Fruit fly (Drosophila melanogaster): ENCODE measurements around the gene homer.

homer gene

dm6 chr2L:6751037-6751436 is 27.9 kb upstream of the homer start (continued):
- TF ChIP-seq CG32532 (GFP tag; IDR thresholded peaks at IDR 0.05) (0 out of 2 replicates have a peak, but pooled peaks have one; percentile 20), Drgx (GFP tag; IDR thresholded peaks at IDR 0.05) (0 out of 2 replicates have a peak, but pooled peaks have one; percentile 15), CG4854 (GFP tag; optimal IDR thresholded peaks at IDR 0.05) (no peak), Deaf1 (tag; optimal IDR thresholded peaks at IDR 0.05) (peak; percentile 31), CG9932 (GFP tag; IDR thresholded peaks at IDR 0.05) (peak; percentile 30; the same call in 1 of the 2 replicates), ci (GFP tag; IDR thresholded peaks at IDR 0.05) (no peak), Med (GFP tag) (peak; percentile 55), Nf-YA (GFP tag; IDR thresholded peaks at IDR 0.05) (no peak), Hr51 (GFP tag; optimal IDR thresholded peaks at IDR 0.05) (no peak), crol (GFP tag; IDR thresholded peaks at IDR 0.05) (peak; percentile 71), CG6175 (GFP tag; IDR thresholded peaks at IDR 0.05) (peak; percentile 92), Oli (tag; optimal IDR thresholded peaks at IDR 0.05) (no peak), cas (GFP tag; IDR thresholded peaks at IDR 0.05) (0 out of 2 replicates have a peak, but pooled peaks have one; percentile 26), CG10543 (GFP tag; optimal IDR thresholded peaks at IDR 0.05) (peak; percentile 86), Sox102F (GFP tag; optimal IDR thresholded peaks at IDR 0.05) (no peak), Dad (GFP tag; optimal IDR thresholded peaks at IDR 0.05) (no peak)

- TF ChIP-seq scrt (GFP tag; optimal IDR thresholded peaks at IDR 0.05) (no peak), CG18619 (GFP tag; optimal IDR thresholded peaks at IDR 0.05) (no peak), Hmr (GFP tag; optimal IDR thresholded peaks at IDR 0.05) (no peak), CG12104 (GFP tag; optimal IDR thresholded peaks at IDR 0.05) (no peak), pum (GFP tag; optimal IDR thresholded peaks at IDR 0.05) (no peak), CG9876 (GFP tag; optimal IDR thresholded peaks at IDR 0.05) (no peak), CG30020 (tag; optimal IDR thresholded peaks at IDR 0.05) (no peak), Mrtf (GFP tag; IDR thresholded peaks at IDR 0.05) (no peak), Oaz (GFP tag; IDR thresholded peaks at IDR 0.05) (no peak), esg (GFP tag; conservative IDR thresholded peaks at IDR 0.05) (no peak), CG7372 (GFP tag; IDR thresholded peaks at IDR 0.05) (no peak), CG15269 (tag; optimal IDR thresholded peaks at IDR 0.05) (no peak), dan (GFP tag; IDR thresholded peaks at IDR 0.05) (no peak), ttk (GFP tag; IDR thresholded peaks at IDR 0.05) (no peak), run (tag; optimal IDR thresholded peaks at IDR 0.05) (no peak), CG1647 (GFP tag; optimal IDR thresholded peaks at IDR 0.05) (no peak), Dad (GFP tag; optimal IDR thresholded peaks at IDR 0.05) (no peak), Atf6 (GFP tag; IDR thresholded peaks at IDR 0.05) (no peak)
Measured at dm6 chr2L:6747814-6748213, 24.7 kb upstream of the homer start, which contains the start of gene CG44271. TSS of gene CG44271 (minus strand) at chr2L:6747914.

dm6 chr2L:6745522-6745921 is 22.4 kb upstream of the homer start, which contains the start of gene CG31910:
TSS of gene CG31910 (minus strand) at chr2L:6745622.
- TF ChIP-seq sqz (GFP tag; optimal IDR thresholded peaks at IDR 0.05) (no peak), CG8478 (optimal IDR thresholded peaks at IDR 0.05) (no peak), CG12942 (GFP tag; optimal IDR thresholded peaks at IDR 0.05) (no peak), CG1832 (GFP tag; optimal IDR thresholded peaks at IDR 0.05) (no peak), abd-A (tag; optimal IDR thresholded peaks at IDR 0.05) (no peak), bowl (GFP tag; IDR thresholded peaks at IDR 0.05) (no peak)
